ENCODE assay signal across 4 worm cellular contexts in genomic region chrV:13396426-13396825, ce11.
TF ChIP-seq lines count a peak whose summit lies in the region.

No protein-coding gene starts in this region.

TF ChIP-seq in whole organism, L2 larva, 48 proteins besides CTCF, POLR2A, EP300 and RAD21:
- TF ChIP-seq nhr-129 (tag; optimal IDR thresholded peaks at IDR 0.05; lab: Kevin White, UChicago) (peak; percentile 17), nhr-25 (tag; optimal IDR thresholded peaks at IDR 0.05; lab: Kevin White, UChicago) (no peak), zag-1 (tag; optimal IDR thresholded peaks at IDR 0.05; lab: Kevin White, UChicago) (peak; percentile 48), Y55F3AM.14 (GFP tag; optimal IDR thresholded peaks at IDR 0.05; lab: Kevin White, UChicago) (peak; percentile 39)

TF ChIP-seq in whole organism, L4 larva, 104 proteins besides CTCF, POLR2A, EP300 and RAD21:
- 0 out of 2 replicates have a peak, but pooled peaks have one; percentile 43 for TF ChIP-seq ctbp-1 (GFP tag; IDR thresholded peaks at IDR 0.05; lab: Robert Waterston, UW)
- TF ChIP-seq fos-1 (tag; optimal IDR thresholded peaks at IDR 0.05; lab: Kevin White, UChicago): no peak
- no peak for TF ChIP-seq nhr-237 (tag; optimal IDR thresholded peaks at IDR 0.05; lab: Kevin White, UChicago)
- no peak for TF ChIP-seq saeg-2 (GFP tag; IDR thresholded peaks at IDR 0.05; lab: Robert Waterston, UW)
- TF ChIP-seq ztf-11 (tag; optimal IDR thresholded peaks at IDR 0.05; lab: Kevin White, UChicago): no peak
- peak; percentile 15 for TF ChIP-seq mes-2 (tag; optimal IDR thresholded peaks at IDR 0.05; lab: Kevin White, UChicago; ENCODE audit: poor library complexity, severe bottlenecking)
- no peak for TF ChIP-seq aly-2 (tag; optimal IDR thresholded peaks at IDR 0.05; lab: Kevin White, UChicago)
- no peak for TF ChIP-seq madf-9 (GFP tag; conservative IDR thresholded peaks at IDR 0.05; lab: Robert Waterston, UW)
- peak; percentile 28 for TF ChIP-seq hmg-1.1 (GFP tag; IDR thresholded peaks at IDR 0.05; lab: Robert Waterston, UW)
- peak; percentile 4 for TF ChIP-seq gei-8 (GFP tag; optimal IDR thresholded peaks at IDR 0.05; lab: Kevin White, UChicago)
- 0 out of 2 replicates have a peak, but pooled peaks have one; percentile 7 for TF ChIP-seq vab-7 (GFP tag; IDR thresholded peaks at IDR 0.05; lab: Robert Waterston, UW)
- 0 out of 4 replicates have a peak, but pooled peaks of 1 of the 2 experiments have one; percentile 41 for TF ChIP-seq madf-5 (GFP tag; IDR thresholded peaks at IDR 0.05; lab: Robert Waterston, UW)
- TF ChIP-seq Y48G9A.11 (GFP tag; IDR thresholded peaks at IDR 0.05; lab: Robert Waterston, UW): no peak
- no peak for TF ChIP-seq F49E8.2 (tag; optimal IDR thresholded peaks at IDR 0.05; lab: Kevin White, UChicago; ENCODE audit: borderline replicate concordance)
- no peak for TF ChIP-seq lsy-2 (tag; optimal IDR thresholded peaks at IDR 0.05; lab: Kevin White, UChicago)

TF ChIP-seq in whole organism, late embryonic, 69 proteins besides CTCF, POLR2A, EP300 and RAD21 (continues in another document):
- no peak for TF ChIP-seq npax-4 (tag; optimal IDR thresholded peaks at IDR 0.05; lab: Kevin White, UChicago)
- peak; percentile 42 for TF ChIP-seq nfya-1 (tag; optimal IDR thresholded peaks at IDR 0.05; lab: Kevin White, UChicago)
- no peak for TF ChIP-seq odd-2 (tag; optimal IDR thresholded peaks at IDR 0.05; lab: Kevin White, UChicago)
- TF ChIP-seq che-1 (tag; optimal IDR thresholded peaks at IDR 0.05; lab: Kevin White, UChicago): peak; percentile 46
- peak; percentile 62 for TF ChIP-seq dmd-4 (tag; optimal IDR thresholded peaks at IDR 0.05; lab: Kevin White, UChicago; ENCODE audit: borderline replicate concordance)
- TF ChIP-seq K09A11.1 (tag; optimal IDR thresholded peaks at IDR 0.05; lab: Kevin White, UChicago; ENCODE audit: insufficient read depth): no peak
- peak; percentile 61 for TF ChIP-seq pros-1 (tag; optimal IDR thresholded peaks at IDR 0.05; lab: Kevin White, UChicago)
- no peak for TF ChIP-seq zip-5 (tag; optimal IDR thresholded peaks at IDR 0.05; lab: Kevin White, UChicago)
- no peak for TF ChIP-seq ets-4 (tag; optimal IDR thresholded peaks at IDR 0.05; lab: Kevin White, UChicago)
- no peak for TF ChIP-seq ceh-45 (GFP tag; IDR thresholded peaks at IDR 0.05; lab: Robert Waterston, UW)
- no peak for TF ChIP-seq unc-86 (tag; optimal IDR thresholded peaks at IDR 0.05; lab: Kevin White, UChicago)
- TF ChIP-seq hlh-13 (GFP tag; optimal IDR thresholded peaks at IDR 0.05; lab: Kevin White, UChicago): no peak
- no peak for TF ChIP-seq gmeb-2 (tag; optimal IDR thresholded peaks at IDR 0.05; lab: Kevin White, UChicago)
- no peak for TF ChIP-seq ceh-30 (tag; optimal IDR thresholded peaks at IDR 0.05; lab: Kevin White, UChicago)
- no peak for TF ChIP-seq unc-3 (GFP tag; conservative IDR thresholded peaks at IDR 0.05; lab: Robert Waterston, UW)
- TF ChIP-seq unc-3 (tag; optimal IDR thresholded peaks at IDR 0.05; lab: Kevin White, UChicago): no peak
- no peak for TF ChIP-seq ref-2 (tag; optimal IDR thresholded peaks at IDR 0.05; lab: Kevin White, UChicago)
- no peak for TF ChIP-seq pha-2 (tag; optimal IDR thresholded peaks at IDR 0.05; lab: Kevin White, UChicago)
- peak; percentile 60 for TF ChIP-seq ceh-19 (GFP tag; optimal IDR thresholded peaks at IDR 0.05; lab: Kevin White, UChicago)
- peak; percentile 19 for TF ChIP-seq ceh-2 (tag; optimal IDR thresholded peaks at IDR 0.05; lab: Kevin White, UChicago)
- TF ChIP-seq pax-1 (tag; optimal IDR thresholded peaks at IDR 0.05; lab: Kevin White, UChicago): no peak
- TF ChIP-seq eyg-1 (tag; optimal IDR thresholded peaks at IDR 0.05; lab: Kevin White, UChicago): peak; percentile 13
- TF ChIP-seq mec-3 (tag; optimal IDR thresholded peaks at IDR 0.05; lab: Kevin White, UChicago; ENCODE audit: borderline replicate concordance): no peak
- no peak for TF ChIP-seq fkh-10 (GFP tag; optimal IDR thresholded peaks at IDR 0.05; lab: Kevin White, UChicago)
- no peak for TF ChIP-seq pqm-1 (tag; optimal IDR thresholded peaks at IDR 0.05; lab: Kevin White, UChicago)
- peak; percentile 31 for TF ChIP-seq hlh-30 (tag; optimal IDR thresholded peaks at IDR 0.05; lab: Kevin White, UChicago; ENCODE audit: insufficient read depth)
- no peak for TF ChIP-seq Y22D7AL.16 (tag; optimal IDR thresholded peaks at IDR 0.05; lab: Kevin White, UChicago)
- TF ChIP-seq ceh-22 (tag; optimal IDR thresholded peaks at IDR 0.05; lab: Kevin White, UChicago): no peak
- TF ChIP-seq ceh-48 (tag; optimal IDR thresholded peaks at IDR 0.05; lab: Kevin White, UChicago): no peak
- TF ChIP-seq ama-1 (optimal IDR thresholded peaks at IDR 0.05; lab: Kevin White, UChicago): no peak
- peak; percentile 40 for TF ChIP-seq syd-9 (tag; optimal IDR thresholded peaks at IDR 0.05; lab: Kevin White, UChicago)
- no peak for TF ChIP-seq tbx-7 (tag; optimal IDR thresholded peaks at IDR 0.05; lab: Kevin White, UChicago)
- TF ChIP-seq ceh-24 (tag; optimal IDR thresholded peaks at IDR 0.05; lab: Kevin White, UChicago): no peak
- peak; percentile 43 for TF ChIP-seq hlh-15 (tag; optimal IDR thresholded peaks at IDR 0.05; lab: Kevin White, UChicago)
- peak; percentile 34 for TF ChIP-seq sox-4 (tag; optimal IDR thresholded peaks at IDR 0.05; lab: Kevin White, UChicago)
- no peak for TF ChIP-seq pat-9 (tag; optimal IDR thresholded peaks at IDR 0.05; lab: Kevin White, UChicago)
- TF ChIP-seq nhr-11 (tag; optimal IDR thresholded peaks at IDR 0.05; lab: Kevin White, UChicago): no peak
- TF ChIP-seq K02D7.2 (tag; optimal IDR thresholded peaks at IDR 0.05; lab: Kevin White, UChicago): no peak

TF ChIP-seq in whole organism, mixed stage, embryonic, 35 proteins besides CTCF, POLR2A, EP300 and RAD21:
- TF ChIP-seq tbx-8 (GFP tag; optimal IDR thresholded peaks at IDR 0.05; lab: Kevin White, UChicago) (peak; percentile 45), mep-1 (tag; optimal IDR thresholded peaks at IDR 0.05; lab: Kevin White, UChicago) (peak; percentile 55), ceh-83 (GFP tag; optimal IDR thresholded peaks at IDR 0.05; lab: Kevin White, UChicago) (no peak), lin-32 (GFP tag; optimal IDR thresholded peaks at IDR 0.05; lab: Kevin White, UChicago) (no peak), mls-2 (tag; optimal IDR thresholded peaks at IDR 0.05; lab: Kevin White, UChicago) (peak; percentile 74), elt-3 (tag; optimal IDR thresholded peaks at IDR 0.05; lab: Kevin White, UChicago) (no peak), cnd-1 (tag; optimal IDR thresholded peaks at IDR 0.05; lab: Kevin White, UChicago) (peak; percentile 49), nhr-2 (tag; optimal IDR thresholded peaks at IDR 0.05; lab: Kevin White, UChicago) (peak; percentile 48), hlh-1 (tag; optimal IDR thresholded peaks at IDR 0.05; lab: Kevin White, UChicago) (peak; percentile 55), ceh-39 (tag; optimal IDR thresholded peaks at IDR 0.05; lab: Kevin White, UChicago) (no peak), zip-8 (tag; optimal IDR thresholded peaks at IDR 0.05; lab: Kevin White, UChicago) (no peak), unc-120 (tag; optimal IDR thresholded peaks at IDR 0.05; lab: Kevin White, UChicago; ENCODE audit: poor library complexity, severe bottlenecking) (peak; percentile 66), nhr-12 (tag; optimal IDR thresholded peaks at IDR 0.05; lab: Kevin White, UChicago) (no peak), drap-1 (GFP tag; optimal IDR thresholded peaks at IDR 0.05; lab: Kevin White, UChicago) (peak; percentile 51), M03D4.4 (tag; optimal IDR thresholded peaks at IDR 0.05; lab: Kevin White, UChicago) (peak; percentile 66), nhr-28 (tag; optimal IDR thresholded peaks at IDR 0.05; lab: Kevin White, UChicago) (no peak), ham-2 (GFP tag; optimal IDR thresholded peaks at IDR 0.05; lab: Kevin White, UChicago) (peak; percentile 27), unc-62 (GFP tag; optimal IDR thresholded peaks at IDR 0.05; lab: Kevin White, UChicago) (peak; percentile 15), nhr-237 (tag; optimal IDR thresholded peaks at IDR 0.05; lab: Kevin White, UChicago) (no peak), ces-1 (GFP tag; optimal IDR thresholded peaks at IDR 0.05; lab: Kevin White, UChicago) (peak; percentile 74), sptf-1 (tag; optimal IDR thresholded peaks at IDR 0.05; lab: Kevin White, UChicago) (peak; percentile 81), ztf-11 (tag; optimal IDR thresholded peaks at IDR 0.05; lab: Kevin White, UChicago) (no peak), nhr-76 (tag; optimal IDR thresholded peaks at IDR 0.05; lab: Kevin White, UChicago) (no peak)
TF ChIP-seq in whole organism, mixed stage, embryonic: peak in this region for 13.
